Worm (Caenorhabditis elegans) whole organism, late embryonic: Measurements from ENCODE around the gene amt-4.

Source experiments
- ama-1 ChIP-seq: fragments of 150-350 bp; optimal IDR thresholded peaks from 2 replicates; lab custom pipeline; 2014
- ceh-2 ChIP-seq: sonication (generic microtip); optimal IDR thresholded peaks from 2 replicates; lab custom pipeline; 2016; ENCODE audit warnings: missing genotype, missing genetic modification characterization, missing compliant biosample characterization
- fkh-6 ChIP-seq: sonication (generic microtip); optimal IDR thresholded peaks from 2 replicates; lab custom pipeline; 2016; ENCODE audit warnings: missing genetic modification characterization, missing compliant biosample characterization
- hlh-8 ChIP-seq: sonication (generic microtip); optimal IDR thresholded peaks from 2 replicates; lab custom pipeline; 2016; ENCODE audit warnings: missing genotype, missing genetic modification characterization, missing compliant biosample characterization
- lin-11 ChIP-seq: fragments of 200-800 bp; sonication (Bioruptor generic); optimal IDR thresholded peaks from 2 replicates; lab custom pipeline; 2018; ENCODE audit warnings: mild to moderate bottlenecking, missing genetic modification characterization, missing compliant biosample characterization
- nfya-1 ChIP-seq: sonication (generic microtip); optimal IDR thresholded peaks from 2 replicates; lab custom pipeline; 2017; ENCODE audit warnings: missing genetic modification characterization, mild to moderate bottlenecking, missing compliant biosample characterization, antibody characterized with exemption, moderate library complexity

DNA sequence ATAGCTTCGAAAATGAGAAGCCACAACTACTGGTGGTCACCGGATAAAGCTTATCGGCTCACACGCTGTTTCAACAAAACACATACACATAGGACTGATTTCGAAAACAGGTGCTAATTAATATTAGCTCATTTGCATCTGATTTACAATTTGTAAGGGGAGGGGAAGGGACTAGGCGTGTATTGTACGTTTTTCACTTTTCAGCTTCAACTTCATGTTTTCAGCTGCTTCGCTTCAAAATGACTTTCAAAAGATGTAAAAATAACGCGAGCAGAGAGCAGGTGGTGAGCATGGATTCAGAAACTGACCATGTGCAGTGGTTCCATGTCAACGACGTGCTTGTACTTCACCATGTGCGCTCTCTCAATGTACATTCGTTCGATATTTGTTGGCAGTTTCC is 35.9 kb downstream of the amt-4 start:
- TF ChIP-seq hlh-8 (tag; lab: Kevin White, UChicago) = no peak
- no peak for TF ChIP-seq nfya-1 (tag; lab: Kevin White, UChicago)
- no peak for TF ChIP-seq fkh-6 (tag; lab: Kevin White, UChicago)
- TF ChIP-seq lin-11 (tag; lab: Kevin White, UChicago) = no peak
- no peak for TF ChIP-seq ceh-2 (tag; lab: Kevin White, UChicago)
- no peak for TF ChIP-seq ama-1 (lab: Kevin White, UChicago)
